Fruit fly (Drosophila melanogaster) whole organism, embryonic: ENCODE data around the gene CG5104.

Source experiments
- Atf6 ChIP-seq: fragments of 200-800 bp; sonication (Bioruptor generic); IDR thresholded peaks from 2 replicates; pipeline ENCODE4 v1.3.6; 2022; ENCODE audit warnings: missing biosample characterization, missing genetic modification characterization
- CG10267 ChIP-seq: fragments of 200-800 bp; sonication (Bioruptor generic); optimal IDR thresholded peaks from 2 replicates; lab custom pipeline; 2018; ENCODE audit warnings: missing biosample characterization, mild to moderate bottlenecking, missing genetic modification characterization, moderate library complexity
- CG11093 ChIP-seq: fragments of 200-800 bp; sonication (Bioruptor generic); IDR thresholded peaks from 3 replicates; pipeline ENCODE4 v1.3.6; 2022; ENCODE audit warnings: missing biosample characterization, missing genetic modification characterization
- CG12219 ChIP-seq: fragments of 200-800 bp; sonication (Bioruptor generic); optimal IDR thresholded peaks from 3 replicates; lab custom pipeline; 2018; ENCODE audit warnings: missing biosample characterization, mild to moderate bottlenecking, missing genetic modification characterization
- CG12659 ChIP-seq: fragments of 200-800 bp; sonication (Bioruptor generic); optimal IDR thresholded peaks from 3 replicates; lab custom pipeline; 2017; ENCODE audit warnings: mild to moderate bottlenecking, missing biosample characterization, missing genetic modification reagents, missing genetic modification characterization
- CG12744 ChIP-seq: fragments of 200-800 bp; sonication (Bioruptor generic); optimal IDR thresholded peaks from 2 replicates; lab custom pipeline; 2016; ENCODE audit warnings: missing biosample characterization, missing genetic modification characterization
- CG12942 ChIP-seq: fragments of 200-800 bp; sonication (Bioruptor generic); optimal IDR thresholded peaks from 3 replicates; lab custom pipeline; 2016; ENCODE audit warnings: missing biosample characterization, missing genetic modification characterization
- CG1647 ChIP-seq: fragments of 200-800 bp; sonication (Bioruptor generic); optimal IDR thresholded peaks from 3 replicates; lab custom pipeline; 2016; ENCODE audit warnings: missing biosample characterization, missing genetic modification characterization
- CG17361 ChIP-seq: fragments of 200-800 bp; sonication (Bioruptor generic); IDR thresholded peaks from 3 replicates; pipeline ENCODE4 v1.3.6; 2022; ENCODE audit warnings: missing biosample characterization, missing genetic modification characterization
- CG31388 ChIP-seq: fragments of 200-800 bp; sonication (Bioruptor generic); optimal IDR thresholded peaks from 2 replicates; lab custom pipeline; 2016; ENCODE audit warnings: missing biosample characterization, missing genetic modification characterization
- CG32767 ChIP-seq: fragments of 200-800 bp; sonication (Bioruptor generic); IDR thresholded peaks from 2 replicates; pipeline ENCODE4 v1.3.6; 2022; ENCODE audit warnings: missing biosample characterization, missing genetic modification characterization
- CG34422 ChIP-seq: fragments of 200-800 bp; sonication (Bioruptor generic); IDR thresholded peaks from 3 replicates; pipeline ENCODE4 v1.3.6; 2022; ENCODE audit warnings: missing biosample characterization, missing genetic modification characterization
- CG3847 ChIP-seq: fragments of 200-800 bp; sonication (Bioruptor generic); IDR thresholded peaks from 2 replicates; pipeline ENCODE4 v1.3.6; 2022; ENCODE audit warnings: missing biosample characterization, missing genetic modification characterization
- CG4617 ChIP-seq: fragments of 200-800 bp; sonication (Bioruptor generic); optimal IDR thresholded peaks from 3 replicates; lab custom pipeline; 2016; ENCODE audit warnings: missing biosample characterization, missing genetic modification characterization, borderline replicate concordance
- CG4730 ChIP-seq: fragments of 200-800 bp; sonication (Bioruptor generic); IDR thresholded peaks from 2 replicates; pipeline ENCODE4 v1.3.6; 2022; ENCODE audit warnings: missing biosample characterization, missing genetic modification characterization
- CG7556 ChIP-seq: fragments of 200-800 bp; sonication (Bioruptor generic); optimal IDR thresholded peaks from 2 replicates; lab custom pipeline; 2017; ENCODE audit warnings: missing biosample characterization, mild to moderate bottlenecking, missing genetic modification characterization
- CG8765 ChIP-seq: fragments of 200-800 bp; sonication (Bioruptor generic); IDR thresholded peaks from 2 replicates; pipeline ENCODE4 v1.3.6; 2022; ENCODE audit warnings: missing biosample characterization, missing genetic modification characterization
- CG9797 ChIP-seq: fragments of 200-800 bp; sonication (Bioruptor generic); optimal IDR thresholded peaks from 3 replicates; lab custom pipeline; 2018; ENCODE audit warnings: missing biosample characterization, mild to moderate bottlenecking, missing genetic modification characterization
- CG9932 ChIP-seq: fragments of 200-800 bp; sonication (Bioruptor generic); IDR thresholded peaks from 2 replicates; pipeline ENCODE4 v1.3.6; 2022; ENCODE audit warnings: missing biosample characterization, missing genetic modification characterization
- Chrac-16 ChIP-seq: fragments of 200-800 bp; sonication (Bioruptor generic); optimal IDR thresholded peaks from 3 replicates; lab custom pipeline; 2016; ENCODE audit warnings: missing biosample characterization, missing genetic modification characterization
- Dip2 ChIP-seq: fragments of 200-800 bp; sonication (Bioruptor generic); IDR thresholded peaks from 2 replicates; pipeline ENCODE4 v1.3.6; 2022; ENCODE audit warnings: missing biosample characterization, missing genetic modification characterization
- Drgx ChIP-seq: fragments of 200-800 bp; sonication (Bioruptor generic); IDR thresholded peaks from 2 replicates; pipeline ENCODE4 v1.3.6; 2022; ENCODE audit warnings: missing biosample characterization, missing genetic modification characterization
- Eip74EF ChIP-seq, 2 experiments: fragments of 200-800 bp in 1 of 2; fragments of >200 bp in 1 of 2; sonication (Bioruptor generic) in 1 of 2; optimal IDR thresholded peaks; 2 replicates each; lab custom pipeline; 2017 to 2019; ENCODE audit warnings: missing biosample characterization in 2 of 2, missing genetic modification characterization in 2 of 2, mild to moderate bottlenecking in 1 of 2, moderate library complexity in 1 of 2
- Ets65A ChIP-seq: fragments of 200-800 bp; sonication (Bioruptor generic); peaks from one replicate; lab custom pipeline; 2016; ENCODE audit warnings: missing biosample characterization, missing genetic modification characterization
- Ets97D ChIP-seq: fragments of 200-800 bp; sonication (Bioruptor generic); optimal IDR thresholded peaks from 3 replicates; lab custom pipeline; 2016; ENCODE audit warnings: missing biosample characterization, missing genetic modification characterization
- Fer1 ChIP-seq: fragments of 200-800 bp; sonication (Bioruptor generic); optimal IDR thresholded peaks from 2 replicates; lab custom pipeline; 2017; ENCODE audit warnings: missing biosample characterization, mild to moderate bottlenecking, missing genetic modification characterization
- GATAe ChIP-seq: fragments of 200-800 bp; sonication (Bioruptor generic); conservative IDR thresholded peaks from 2 replicates; pipeline ENCODE4 v1.3.6; 2022; ENCODE audit warnings: missing biosample characterization, missing genetic modification characterization
- HmgD ChIP-seq: fragments of 200-800 bp; sonication (Bioruptor generic); optimal IDR thresholded peaks from 3 replicates; lab custom pipeline; 2016; ENCODE audit warnings: missing biosample characterization, missing genetic modification characterization
- Hr51 ChIP-seq, 2 experiments: fragments of 200-800 bp; sonication (Bioruptor generic); optimal IDR thresholded peaks; 2 replicates in 1 of 2; 3 replicates in 1 of 2; lab custom pipeline; 2016 to 2018; ENCODE audit warnings: missing biosample characterization in 2 of 2, missing genetic modification characterization in 2 of 2, mild to moderate bottlenecking in 1 of 2, moderate library complexity in 1 of 2
- Hsf ChIP-seq: fragments of 200-800 bp; sonication (Bioruptor generic); optimal IDR thresholded peaks from 3 replicates; lab custom pipeline; 2016; ENCODE audit warnings: missing biosample characterization, missing genetic modification characterization
- MBD-R2 ChIP-seq: fragments of 200-800 bp; sonication (Bioruptor generic); IDR thresholded peaks from 2 replicates; pipeline ENCODE4 v1.3.6; 2022; ENCODE audit warnings: missing biosample characterization, missing genetic modification characterization
- PHDP ChIP-seq: fragments of 200-800 bp; sonication (Bioruptor generic); optimal IDR thresholded peaks from 3 replicates; lab custom pipeline; 2018; ENCODE audit warnings: missing biosample characterization, mild to moderate bottlenecking, missing genetic modification characterization, moderate library complexity
- Pdp1 ChIP-seq, 2 experiments: fragments of 200-800 bp; sonication (Bioruptor generic); optimal IDR thresholded peaks; 3 replicates each; lab custom pipeline; 2016; ENCODE audit warnings: missing biosample characterization in 2 of 2, missing genetic modification characterization in 2 of 2, mild to moderate bottlenecking in 1 of 2, moderate library complexity in 1 of 2
- Ptx1 ChIP-seq: fragments of 200-800 bp; sonication (Bioruptor generic); IDR thresholded peaks from 2 replicates; pipeline ENCODE4 v1.3.6; 2022; ENCODE audit warnings: missing biosample characterization, missing genetic modification characterization
- Taf1 ChIP-seq: fragments of 200-800 bp; sonication (Bioruptor generic); IDR thresholded peaks from 2 replicates; pipeline ENCODE4 v1.3.6; 2022; ENCODE audit warnings: missing biosample characterization, missing genetic modification characterization
- Usf ChIP-seq: fragments of 200-800 bp; sonication (Bioruptor generic); optimal IDR thresholded peaks from 2 replicates; lab custom pipeline; 2017; ENCODE audit warnings: missing genotype, missing biosample characterization, missing genetic modification characterization
- ase ChIP-seq: fragments of 200-800 bp; sonication (Bioruptor generic); IDR thresholded peaks from 3 replicates; pipeline ENCODE4 v1.3.6; 2022; ENCODE audit warnings: missing biosample characterization, missing genetic modification characterization
- br ChIP-seq: fragments of >200 bp; optimal IDR thresholded peaks from 2 replicates; lab custom pipeline; 2017
- dan ChIP-seq: fragments of 200-800 bp; sonication (Bioruptor generic); IDR thresholded peaks from 2 replicates; pipeline ENCODE4 v1.3.6; 2022; ENCODE audit warnings: missing biosample characterization, missing genetic modification characterization
- gfzf ChIP-seq: fragments of 200-800 bp; sonication (Bioruptor generic); optimal IDR thresholded peaks from 2 replicates; lab custom pipeline; 2016; ENCODE audit warnings: missing biosample characterization, mild to moderate bottlenecking, missing genetic modification characterization, moderate library complexity
- ham ChIP-seq: fragments of 200-800 bp; sonication (Bioruptor generic); IDR thresholded peaks from 2 replicates; pipeline ENCODE4 v1.3.6; 2022; ENCODE audit warnings: missing biosample characterization, missing genetic modification characterization
- hbn ChIP-seq: fragments of 200-800 bp; sonication (Bioruptor generic); IDR thresholded peaks from 2 replicates; pipeline ENCODE4 v1.3.6; 2022; ENCODE audit warnings: missing biosample characterization, missing genetic modification characterization; ENCODE audit not compliant: partially characterized antibody
- jigr1 ChIP-seq: fragments of 200-800 bp; sonication (Bioruptor generic); IDR thresholded peaks from 3 replicates; pipeline ENCODE4 v1.3.6; 2022; ENCODE audit warnings: missing biosample characterization, missing genetic modification characterization
- lilli ChIP-seq: fragments of 200-800 bp; sonication (Bioruptor generic); optimal IDR thresholded peaks from 3 replicates; lab custom pipeline; 2016; ENCODE audit warnings: missing biosample characterization, missing genetic modification characterization
- luna ChIP-seq: fragments of 200-800 bp; sonication (Bioruptor generic); optimal IDR thresholded peaks from 2 replicates; lab custom pipeline; 2016; ENCODE audit warnings: missing biosample characterization, missing genetic modification characterization
- nerfin-1 ChIP-seq: fragments of 200-800 bp; sonication (Bioruptor generic); optimal IDR thresholded peaks from 3 replicates; lab custom pipeline; 2019; ENCODE audit warnings: missing biosample characterization, mild to moderate bottlenecking, missing genetic modification characterization, moderate library complexity
- pzg ChIP-seq: fragments of 200-800 bp; sonication (Bioruptor generic); optimal IDR thresholded peaks from 3 replicates; lab custom pipeline; 2018; ENCODE audit warnings: missing biosample characterization, mild to moderate bottlenecking, missing genetic modification characterization, moderate library complexity
- sc ChIP-seq, 3 experiments: fragments of >200 bp in 2 of 3; fragments of 200-800 bp in 1 of 3; sonication (Bioruptor generic) in 1 of 3; optimal IDR thresholded peaks; 2 replicates in 2 of 3; 3 replicates in 1 of 3; lab custom pipeline; 2017; ENCODE audit warnings: mild to moderate bottlenecking in 1 of 3, missing biosample characterization in 1 of 3, missing genetic modification characterization in 1 of 3, missing genetic modification reagents in 1 of 3
- sob ChIP-seq: fragments of 200-800 bp; sonication (Bioruptor generic); IDR thresholded peaks from 2 replicates; pipeline ENCODE4 v1.3.6; 2022; ENCODE audit warnings: missing biosample characterization, missing genetic modification characterization
- ssp ChIP-seq: fragments of 200-800 bp; sonication (Bioruptor generic); IDR thresholded peaks from 2 replicates; pipeline ENCODE4 v1.3.6; 2022; ENCODE audit warnings: missing biosample characterization, missing genetic modification characterization
- trem ChIP-seq: fragments of 200-800 bp; optimal IDR thresholded peaks from 3 replicates; lab custom pipeline; 2019; ENCODE audit warnings: missing biosample characterization, mild to moderate bottlenecking, missing genetic modification characterization, moderate library complexity

The CG5104 gene

DNA sequence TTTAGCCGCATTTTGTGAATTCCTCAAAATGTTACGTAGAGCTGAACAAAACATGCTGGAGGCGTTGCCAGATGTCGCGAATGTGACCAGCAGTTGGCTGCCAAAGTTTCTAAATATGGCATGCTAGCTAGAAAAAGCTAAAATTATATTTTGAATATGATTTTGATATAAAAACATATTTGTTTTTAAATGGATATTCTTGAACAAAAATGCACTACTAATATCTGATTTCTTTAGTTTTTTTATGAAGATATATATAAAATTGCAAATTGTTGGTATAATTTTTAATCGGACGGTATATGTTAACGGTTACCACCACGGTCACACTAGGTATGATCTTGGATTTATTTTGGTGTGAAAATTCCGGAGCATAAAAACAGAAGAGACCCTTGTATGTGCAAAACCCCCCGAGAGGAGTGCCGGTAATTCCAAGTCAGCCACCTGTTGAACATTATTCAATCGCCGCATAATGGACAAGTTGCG, at the start of gene CG5104, which contains the start of gene mTerf3 (continued):
- TF ChIP-seq GATAe (no peak), CG7556 (no peak), CG12659 (GFP tag; lab: Kevin White, UChicago) (peak; percentile 66), CG4617 (GFP tag; lab: Kevin White, UChicago) (peak; percentile 47), CG9797 (GFP tag; lab: Kevin White, UChicago) (peak; percentile 78), Chrac-16 (GFP tag; lab: Kevin White, UChicago) (peak; percentile 5), CG32767 (GFP tag; lab: Robert Waterston, UW) (no peak), Drgx (no peak), Eip74EF (GFP tag; optimal IDR thresholded peaks at IDR 0.05; lab: Kevin White, UChicago) (no peak), nerfin-1 (peak; percentile 86), trem (peak; percentile 57), Ets65A (GFP tag; lab: Kevin White, UChicago) (peak; percentile 69), CG1647 (GFP tag; lab: Kevin White, UChicago) (no peak), CG31388 (GFP tag; lab: Kevin White, UChicago) (no peak), CG12219 (GFP tag; lab: Kevin White, UChicago) (no peak), Hr51 (GFP tag; optimal IDR thresholded peaks at IDR 0.05; lab: Kevin White, UChicago) (peak in 1 of 2 experiments; percentile 16), pzg (peak; percentile 60), Pdp1 (GFP tag; optimal IDR thresholded peaks at IDR 0.05; lab: Kevin White, UChicago) (peak in 1 of 2 experiments; percentile 82), ase (GFP tag; lab: Robert Waterston, UW) (no peak), CG12744 (GFP tag; lab: Kevin White, UChicago) (no peak), CG9932 (peak; percentile 38; the same call in 1 of the 2 replicates), HmgD (GFP tag; lab: Kevin White, UChicago) (no peak), Ptx1 (GFP tag; lab: Robert Waterston, UW) (no peak), CG11093 (GFP tag; lab: Robert Waterston, UW) (no peak), jigr1 (GFP tag; lab: Robert Waterston, UW) (no peak), CG12942 (GFP tag; lab: Kevin White, UChicago) (peak; percentile 18), CG3847 (GFP tag; lab: Robert Waterston, UW) (peak; percentile 39; the same call in 1 of the 2 replicates), Fer1 (peak; percentile 17), PHDP (tag; lab: Kevin White, UChicago) (peak; percentile 0), gfzf (GFP tag; lab: Kevin White, UChicago) (peak; percentile 62), CG17361 (GFP tag; lab: Robert Waterston, UW) (peak; percentile 40; the same call in 1 of the 3 replicates), Dip2 (GFP tag; lab: Robert Waterston, UW) (no peak), luna (no peak), CG4730 (GFP tag; lab: Robert Waterston, UW) (no peak), Usf (GFP tag; lab: Kevin White, UChicago) (no peak), Atf6 (GFP tag; lab: Robert Waterston, UW) (no peak), Taf1 (GFP tag; lab: Robert Waterston, UW) (no peak), ham (GFP tag; lab: Robert Waterston, UW) (no peak), CG8765 (GFP tag; lab: Robert Waterston, UW) (no peak), Hsf (GFP tag; lab: Kevin White, UChicago) (peak; percentile 39), CG10267 (tag; lab: Kevin White, UChicago) (peak; percentile 42), sob (GFP tag; lab: Robert Waterston, UW) (no peak), ssp (GFP tag; lab: Robert Waterston, UW) (no peak), hbn (no peak), Ets97D (peak; percentile 22), dan (no peak), lilli (peak; percentile 50), MBD-R2 (peak; percentile 53; the same call in 1 of the 2 replicates), sc (optimal IDR thresholded peaks at IDR 0.05; lab: Kevin White, UChicago) (no peak), sc (GFP tag; optimal IDR thresholded peaks at IDR 0.05; lab: Kevin White, UChicago) (no peak), CG34422 (GFP tag; lab: Robert Waterston, UW) (no peak), br (no peak)
